Worm (Caenorhabditis elegans) whole organism, mixed stage, embryonic: ENCODE data around the gene immp-1.
A peak's percentile ranks its signal among the peaks of the same experiment; 100 is the strongest.

ENCODE experiments used
- M03D4.4 ChIP-seq: sonication (generic microtip); optimal IDR thresholded peaks from 2 replicates; lab custom pipeline; 2017; ENCODE audit warnings: mild to moderate bottlenecking, missing genetic modification characterization, missing compliant biosample characterization
- bed-3 ChIP-seq: fragments of 200-800 bp; sonication (Bioruptor generic); optimal IDR thresholded peaks from 3 replicates; lab custom pipeline; 2018; ENCODE audit warnings: mild to moderate bottlenecking, missing genetic modification characterization, moderate library complexity, missing compliant biosample characterization
- blmp-1 ChIP-seq: fragments of 150-350 bp; optimal IDR thresholded peaks from 2 replicates; lab custom pipeline; 2014; ENCODE audit warnings: missing biosample characterization, missing genetic modification characterization
- ceh-83 ChIP-seq: fragments of 200-800 bp; sonication (Bioruptor generic); optimal IDR thresholded peaks from 2 replicates; lab custom pipeline; 2018; ENCODE audit warnings: mild to moderate bottlenecking, missing genetic modification characterization, missing compliant biosample characterization
- ces-1 ChIP-seq: fragments of 150-350 bp; optimal IDR thresholded peaks from 2 replicates; lab custom pipeline; 2014; ENCODE audit warnings: missing biosample characterization, missing genetic modification reagents, missing genetic modification characterization
- drap-1 ChIP-seq: fragments of 200-800 bp; sonication (Bioruptor generic); optimal IDR thresholded peaks from 3 replicates; lab custom pipeline; 2018; ENCODE audit warnings: mild to moderate bottlenecking, missing genetic modification characterization, missing compliant biosample characterization
- elt-1 ChIP-seq: sonication (generic microtip); optimal IDR thresholded peaks from 2 replicates; lab custom pipeline; 2017; ENCODE audit warnings: missing genetic modification characterization, mild to moderate bottlenecking, missing compliant biosample characterization, antibody characterized with exemption, moderate library complexity, borderline replicate concordance; ENCODE audit not compliant: insufficient read depth
- elt-3 ChIP-seq: fragments of 150-350 bp; optimal IDR thresholded peaks from 2 replicates; lab custom pipeline; 2014; ENCODE audit warnings: missing biosample characterization, missing genetic modification characterization
- flh-1 ChIP-seq: fragments of 200-800 bp; sonication (Bioruptor generic); optimal IDR thresholded peaks from 2 replicates; lab custom pipeline; 2018; ENCODE audit warnings: mild to moderate bottlenecking, missing genetic modification characterization, moderate library complexity, missing compliant biosample characterization
- ham-2 ChIP-seq: fragments of 200-800 bp; sonication (Bioruptor generic); optimal IDR thresholded peaks from 2 replicates; lab custom pipeline; 2018; ENCODE audit warnings: mild to moderate bottlenecking, missing genetic modification characterization, missing compliant biosample characterization
- hlh-1 ChIP-seq: fragments of 150-350 bp; optimal IDR thresholded peaks from 2 replicates; lab custom pipeline; 2014; ENCODE audit warnings: missing biosample characterization, missing genetic modification reagents, missing genetic modification characterization
- lin-13 ChIP-seq: fragments of 150-350 bp; optimal IDR thresholded peaks from 2 replicates; lab custom pipeline; 2014; ENCODE audit warnings: missing biosample characterization, missing genetic modification characterization
- lsy-2 ChIP-seq: fragments of 150-350 bp; optimal IDR thresholded peaks from 2 replicates; lab custom pipeline; 2014; ENCODE audit warnings: missing biosample characterization, missing genetic modification characterization
- mab-5 ChIP-seq: fragments of 150-350 bp; optimal IDR thresholded peaks from 2 replicates; lab custom pipeline; 2014; ENCODE audit warnings: missing biosample characterization, missing genetic modification characterization
- mep-1 ChIP-seq: fragments of 150-350 bp; optimal IDR thresholded peaks from 2 replicates; lab custom pipeline; 2017; ENCODE audit warnings: missing biosample characterization, missing genetic modification reagents, missing genetic modification characterization, inconsistent platforms
- mls-2 ChIP-seq: sonication (generic microtip); optimal IDR thresholded peaks from 2 replicates; lab custom pipeline; 2016; ENCODE audit warnings: mild to moderate bottlenecking, missing genetic modification characterization, moderate library complexity, missing compliant biosample characterization
- nhr-28 ChIP-seq: fragments of 150-350 bp; optimal IDR thresholded peaks from 2 replicates; lab custom pipeline; 2014; ENCODE audit warnings: missing biosample characterization, missing genetic modification characterization
- nhr-76 ChIP-seq: sonication (generic microtip); optimal IDR thresholded peaks from 2 replicates; lab custom pipeline; 2017; ENCODE audit warnings: missing biosample characterization, missing genetic modification characterization
- sem-2 ChIP-seq: fragments of 200-800 bp; sonication (Bioruptor generic); optimal IDR thresholded peaks from 2 replicates; lab custom pipeline; 2018; ENCODE audit warnings: mild to moderate bottlenecking, missing genetic modification characterization, missing compliant biosample characterization
- snpc-4 ChIP-seq: fragments of 150-350 bp; optimal IDR thresholded peaks from 2 replicates; lab custom pipeline; 2014; ENCODE audit warnings: missing biosample characterization, missing genetic modification characterization
- sptf-1 ChIP-seq: sonication (generic microtip); optimal IDR thresholded peaks from 2 replicates; lab custom pipeline; 2017; ENCODE audit warnings: mild to moderate bottlenecking, missing genetic modification characterization, moderate library complexity, missing compliant biosample characterization
- unc-120 ChIP-seq: sonication (generic microtip); optimal IDR thresholded peaks from 2 replicates; lab custom pipeline; 2017; ENCODE audit warnings: missing genetic modification characterization, missing compliant biosample characterization; ENCODE audit not compliant: poor library complexity, severe bottlenecking
- unc-39 ChIP-seq: fragments of 150-350 bp; optimal IDR thresholded peaks from 2 replicates; lab custom pipeline; 2014; ENCODE audit warnings: missing biosample characterization, missing genetic modification characterization
- unc-62 ChIP-seq: fragments of 150-350 bp; optimal IDR thresholded peaks from 2 replicates; lab custom pipeline; 2014; ENCODE audit warnings: missing biosample characterization, missing genetic modification reagents, missing genetic modification characterization
- zip-8 ChIP-seq: fragments of 150-350 bp; optimal IDR thresholded peaks from 2 replicates; lab custom pipeline; 2014; ENCODE audit warnings: missing biosample characterization, missing genetic modification characterization
- ztf-11 ChIP-seq: fragments of 150-350 bp; optimal IDR thresholded peaks from 2 replicates; lab custom pipeline; 2014; ENCODE audit warnings: missing biosample characterization, missing genetic modification characterization

immp-1 gene

DNA sequence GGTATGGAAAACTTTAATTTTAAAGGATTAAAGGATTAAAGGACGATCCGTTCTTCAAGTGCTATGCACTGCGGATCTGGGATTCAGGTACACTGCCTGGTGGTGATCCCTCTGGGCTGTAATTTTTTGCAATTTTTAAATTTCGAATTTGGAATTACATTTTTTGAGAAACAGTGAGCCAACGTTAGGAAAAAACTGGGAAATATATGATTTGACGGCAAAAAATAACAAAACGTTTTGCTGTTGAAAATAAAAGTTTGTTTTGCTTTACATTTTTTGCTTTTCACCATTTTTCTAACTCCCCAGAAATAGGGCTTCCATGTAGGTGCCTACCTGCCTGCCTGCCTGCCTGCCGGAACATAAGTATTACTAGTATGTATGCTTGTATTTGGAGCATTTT is 32.7 kb downstream of the immp-1 start, which contains the start of gene C18D11.10:
Gene C18D11.10, plus strand, starts transcription at position 301 of the 400 bp plus-strand sequence.
- TF ChIP-seq mls-2 (tag; lab: Kevin White, UChicago) (no peak), ham-2 (GFP tag; lab: Kevin White, UChicago) (no peak), unc-62 (GFP tag; lab: Kevin White, UChicago) (no peak), unc-39 (tag; lab: Kevin White, UChicago) (no peak), flh-1 (GFP tag; lab: Kevin White, UChicago) (no peak), ceh-83 (no peak), elt-1 (no peak)

DNA sequence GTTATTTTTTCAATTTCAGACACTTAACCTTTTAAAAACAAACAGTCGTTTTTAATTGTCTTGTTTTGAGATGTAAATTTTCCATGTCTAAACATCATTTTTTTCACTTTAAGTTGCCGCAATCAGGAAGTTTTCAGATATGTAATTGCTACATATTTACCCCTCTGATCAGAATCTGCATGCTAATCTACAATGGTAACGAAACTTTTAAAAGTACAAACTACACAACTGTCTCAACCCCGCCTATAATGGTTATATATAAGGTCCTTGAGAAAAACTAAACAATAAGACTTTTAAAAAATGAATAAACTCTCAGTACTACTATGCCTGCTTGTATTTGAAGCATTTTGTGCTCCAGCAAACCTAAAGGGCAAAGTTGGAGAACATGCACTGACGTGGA is 34.1 kb downstream of the immp-1 start, which contains the start of gene C18D11.9:
Gene C18D11.9, plus strand, starts transcription at position 301 of the 400 bp plus-strand sequence.
- no peak for TF ChIP-seq ztf-11 (tag; lab: Kevin White, UChicago)
- no peak for TF ChIP-seq sptf-1 (tag; lab: Kevin White, UChicago)
- TF ChIP-seq ces-1 (GFP tag; lab: Kevin White, UChicago): no peak
- no peak for TF ChIP-seq elt-3 (tag; lab: Kevin White, UChicago)
- TF ChIP-seq bed-3 (GFP tag; lab: Kevin White, UChicago): no peak

DNA sequence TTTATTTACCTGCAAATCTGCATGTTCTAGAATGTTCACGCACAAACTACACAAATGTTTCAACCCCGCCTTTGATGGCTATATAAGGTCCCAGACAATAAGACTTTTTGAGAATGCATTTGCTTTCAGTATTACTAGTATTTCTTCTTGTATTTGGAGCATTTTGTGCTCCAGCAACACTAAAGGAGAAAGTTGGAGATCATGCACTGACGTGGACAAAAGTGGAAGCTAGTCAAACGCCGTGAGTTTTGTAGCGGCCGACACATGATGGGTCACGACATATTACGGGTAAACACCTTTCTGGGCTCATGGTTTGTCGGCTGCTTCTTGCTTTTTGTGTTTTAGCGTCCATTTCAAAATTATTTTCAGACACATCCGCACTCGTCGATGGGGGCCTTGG is 35.7 kb downstream of the immp-1 start, which contains the start of gene C18D11.6:
Gene C18D11.6, plus strand, starts transcription at position 110 of the 400 bp plus-strand sequence.
- TF ChIP-seq sem-2 (GFP tag; lab: Kevin White, UChicago) (no peak), lsy-2 (tag; lab: Kevin White, UChicago) (no peak), mab-5 (tag; lab: Kevin White, UChicago) (no peak), snpc-4 (no peak), ces-1 (GFP tag; lab: Kevin White, UChicago) (no peak), zip-8 (tag; lab: Kevin White, UChicago) (no peak), elt-1 (no peak)
- TF ChIP-seq, all 35 proteins: peak for 0

DNA sequence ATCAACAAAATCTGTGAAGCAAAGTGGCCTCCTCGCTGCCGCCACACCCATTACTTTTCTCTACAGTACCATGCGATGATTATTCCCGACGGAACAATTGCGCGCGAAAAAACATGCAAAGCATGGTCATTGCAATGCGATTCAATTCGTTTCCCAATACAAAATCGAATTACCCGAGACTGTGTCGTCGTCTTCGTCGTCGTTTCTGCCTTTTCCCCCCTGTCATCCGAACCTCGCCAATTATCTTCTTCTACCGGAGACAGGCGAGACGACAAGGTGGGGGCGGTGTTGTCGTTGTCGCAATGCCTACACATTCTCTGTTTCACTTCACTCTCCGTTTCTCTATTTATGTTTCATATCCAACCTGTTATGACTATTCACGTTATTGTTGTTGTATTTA is 37.1 kb downstream of the immp-1 start:
- peak; percentile 10 for TF ChIP-seq blmp-1 (tag; lab: Kevin White, UChicago)
- TF ChIP-seq ces-1 (GFP tag; lab: Kevin White, UChicago): no peak
- no peak for TF ChIP-seq ham-2 (GFP tag; lab: Kevin White, UChicago)

DNA sequence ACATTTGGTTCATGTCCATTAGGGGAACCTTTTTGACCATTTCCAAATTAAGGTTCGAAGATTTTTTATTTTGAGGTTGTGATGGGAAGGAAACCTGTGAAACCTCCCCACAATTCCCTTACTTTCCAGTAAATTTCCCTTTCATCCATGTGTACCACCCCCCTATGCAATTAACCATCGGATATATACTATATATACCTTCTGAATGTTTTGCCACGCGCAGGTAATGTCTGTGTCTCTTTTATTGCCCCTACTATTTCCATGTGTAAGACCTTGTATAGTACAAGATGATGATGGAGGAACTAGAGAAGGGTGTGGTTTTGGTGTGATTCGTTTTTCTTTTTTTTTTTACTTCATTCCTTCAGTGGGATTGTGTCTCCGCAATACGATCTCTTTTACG is 39.9 kb downstream of the immp-1 start:
- peak; percentile 58 for TF ChIP-seq blmp-1 (tag; lab: Kevin White, UChicago)
- no peak for TF ChIP-seq ztf-11 (tag; lab: Kevin White, UChicago)

DNA sequence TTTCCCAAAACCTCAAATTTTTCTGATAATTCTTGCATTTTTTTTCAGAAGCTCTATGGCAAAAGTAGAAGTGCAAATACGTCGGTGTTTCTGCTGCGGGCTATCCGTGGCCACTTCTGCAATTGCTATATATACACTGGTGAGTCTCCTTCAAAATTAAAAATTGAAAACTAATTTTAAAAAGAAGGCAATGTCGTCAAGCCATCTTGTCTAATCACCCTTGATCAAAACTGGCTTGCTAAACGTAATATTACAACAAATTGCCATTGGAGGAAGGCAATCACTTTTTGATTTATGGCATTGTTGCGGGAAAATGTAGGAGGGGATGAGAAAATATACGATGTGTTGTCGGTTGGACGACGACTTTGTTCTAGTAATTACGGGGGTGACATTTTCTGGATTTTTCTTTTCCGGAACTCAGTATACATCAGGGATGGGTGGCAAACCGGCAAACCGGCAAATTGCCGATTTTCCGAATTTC is 41.8 kb downstream of the immp-1 start, which contains the start of gene C18D11.1:
Gene C18D11.1, plus strand, starts transcription at position 51 of the 481 bp plus-strand sequence.
- TF ChIP-seq mls-2 (tag; lab: Kevin White, UChicago) (no peak), unc-62 (GFP tag; lab: Kevin White, UChicago) (peak; percentile 60)

DNA sequence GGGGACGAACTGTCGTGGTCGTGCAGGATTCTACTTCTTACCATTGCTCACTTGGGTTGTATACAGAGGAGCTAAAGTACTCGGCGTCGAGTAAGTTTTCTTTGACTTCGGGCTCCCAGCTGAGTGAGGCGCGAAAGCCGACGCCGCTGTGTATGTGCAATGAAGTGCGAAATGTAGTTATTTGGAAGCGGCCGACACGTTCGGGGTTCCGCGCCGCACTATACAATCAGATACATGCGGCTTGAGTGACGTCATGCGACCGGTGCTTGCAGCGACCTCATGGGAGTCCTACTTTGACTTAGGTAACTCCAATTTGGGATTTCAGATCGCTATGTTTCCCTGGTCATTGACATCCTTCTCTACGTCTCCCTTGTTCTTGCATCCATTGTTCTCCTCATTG is 43.1 kb downstream of the immp-1 start:
- no peak for TF ChIP-seq ztf-11 (tag; lab: Kevin White, UChicago)
- TF ChIP-seq ham-2 (GFP tag; lab: Kevin White, UChicago): no peak
- no peak for TF ChIP-seq elt-1
- no peak for TF ChIP-seq unc-62 (GFP tag; lab: Kevin White, UChicago)
- TF ChIP-seq elt-3 (tag; lab: Kevin White, UChicago): no peak
- no peak for TF ChIP-seq nhr-28 (tag; lab: Kevin White, UChicago)
- no peak for TF ChIP-seq zip-8 (tag; lab: Kevin White, UChicago)
- no peak for TF ChIP-seq hlh-1
- no peak for TF ChIP-seq ceh-83
- no peak for TF ChIP-seq unc-120
- no peak for TF ChIP-seq nhr-76
- TF ChIP-seq lsy-2 (tag; lab: Kevin White, UChicago): no peak
- TF ChIP-seq unc-39 (tag; lab: Kevin White, UChicago): no peak
- no peak for TF ChIP-seq mep-1 (tag; lab: Kevin White, UChicago)
- no peak for TF ChIP-seq flh-1 (GFP tag; lab: Kevin White, UChicago)
- TF ChIP-seq, all 35 proteins: peak for 0

DNA sequence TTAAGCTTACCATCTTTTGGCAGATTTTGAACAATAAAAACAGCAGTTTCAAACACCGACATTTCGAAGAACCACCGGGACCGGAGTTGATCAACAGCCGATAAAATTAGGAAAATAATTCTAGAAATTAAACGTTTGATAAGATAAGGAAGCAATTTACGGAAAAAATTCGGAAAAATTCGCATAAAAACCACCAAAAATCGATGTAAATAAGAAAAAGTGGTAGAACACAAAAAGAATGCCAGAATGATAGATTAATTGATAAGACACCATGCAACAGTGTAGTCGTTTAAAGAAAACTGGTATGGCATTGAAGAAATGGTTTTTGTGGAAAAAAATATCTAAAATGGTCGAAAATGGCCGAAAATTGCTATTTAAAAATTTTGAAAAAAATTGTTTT is 47.7 kb downstream of the immp-1 start, which contains the start of gene maa-1:
Gene maa-1, minus strand, starts transcription at position 120 of the 400 bp plus-strand sequence.
- TF ChIP-seq mep-1 (tag; lab: Kevin White, UChicago) (no peak), M03D4.4 (tag; lab: Kevin White, UChicago) (no peak), drap-1 (GFP tag; lab: Kevin White, UChicago) (no peak), elt-1 (no peak), snpc-4 (no peak), mls-2 (tag; lab: Kevin White, UChicago) (no peak), lin-13 (tag; lab: Kevin White, UChicago) (no peak), nhr-28 (tag; lab: Kevin White, UChicago) (no peak)
- TF ChIP-seq, all 35 proteins: peak for 0
